Fruit fly (Drosophila melanogaster): ENCODE data around the gene CG8176.

- no peak for TF ChIP-seq Dif (GFP tag; optimal IDR thresholded peaks at IDR 0.05; ENCODE audit: partially characterized antibody)
- no peak for TF ChIP-seq ey (GFP tag; optimal IDR thresholded peaks at IDR 0.05)
- no peak for TF ChIP-seq Sp1 (GFP tag; optimal IDR thresholded peaks at IDR 0.05)
- no peak for TF ChIP-seq psq (GFP tag; optimal IDR thresholded peaks at IDR 0.05)
- TF ChIP-seq N (GFP tag; optimal IDR thresholded peaks at IDR 0.05), result no peak
- TF ChIP-seq Hr78 (GFP tag; optimal IDR thresholded peaks at IDR 0.05), result no peak
- no peak for TF ChIP-seq CG32264 (GFP tag; optimal IDR thresholded peaks at IDR 0.05)
- TF ChIP-seq dl (GFP tag; optimal IDR thresholded peaks at IDR 0.05; ENCODE audit: insufficient read depth in 1 of 2, partially characterized antibody in 2 of 2), result no peak
Measured at dm6 chr3R:9503329-9504088, 12.3 kb upstream of the CG8176 start.
